Worm (Caenorhabditis elegans) whole organism, late embryonic: Measurements from ENCODE around the gene T24C12.3.
A peak's percentile ranks its signal among the peaks of the same experiment; 100 is the strongest.

Experiments used
- K02D7.2 ChIP-seq: sonication (generic microtip); optimal IDR thresholded peaks from 2 replicates; lab custom pipeline; 2017; ENCODE audit warnings: mild to moderate bottlenecking, missing genetic modification characterization, missing compliant biosample characterization
- T23F11.4 ChIP-seq: fragments of 200-800 bp; sonication (Bioruptor generic); optimal IDR thresholded peaks from 2 replicates; lab custom pipeline; 2018; ENCODE audit warnings: mild to moderate bottlenecking, missing genetic modification characterization, missing compliant biosample characterization
- ama-1 ChIP-seq: fragments of 150-350 bp; optimal IDR thresholded peaks from 2 replicates; lab custom pipeline; 2014
- ceh-19 ChIP-seq: fragments of 200-800 bp; sonication (Bioruptor generic); optimal IDR thresholded peaks from 2 replicates; lab custom pipeline; 2018; ENCODE audit warnings: mild to moderate bottlenecking, missing genetic modification characterization, missing compliant biosample characterization
- ceh-24 ChIP-seq: sonication (generic microtip); optimal IDR thresholded peaks from 2 replicates; lab custom pipeline; 2016; ENCODE audit warnings: mild to moderate bottlenecking, missing genetic modification characterization, missing compliant biosample characterization
- ceh-30 ChIP-seq: fragments of 150-350 bp; optimal IDR thresholded peaks from 2 replicates; lab custom pipeline; 2014; ENCODE audit warnings: missing biosample characterization, missing genetic modification characterization
- ceh-6 ChIP-seq: fragments of 200-800 bp; sonication (Bioruptor generic); optimal IDR thresholded peaks from 2 replicates; lab custom pipeline; 2018; ENCODE audit warnings: mild to moderate bottlenecking, missing genetic modification characterization, missing compliant biosample characterization
- che-1 ChIP-seq: sonication (generic microtip); optimal IDR thresholded peaks from 2 replicates; lab custom pipeline; 2016; ENCODE audit warnings: mild to moderate bottlenecking, missing genetic modification characterization, missing compliant biosample characterization
- dmd-4 ChIP-seq: sonication (generic microtip); optimal IDR thresholded peaks from 2 replicates; lab custom pipeline; 2016; ENCODE audit warnings: borderline replicate concordance, missing genetic modification characterization, missing compliant biosample characterization
- elt-2 ChIP-seq: sonication (generic microtip); optimal IDR thresholded peaks from 2 replicates; lab custom pipeline; 2016; ENCODE audit warnings: missing genetic modification reagents, missing genetic modification characterization, missing compliant biosample characterization
- elt-4 ChIP-seq: sonication (generic microtip); optimal IDR thresholded peaks from 2 replicates; lab custom pipeline; 2016; ENCODE audit warnings: missing genetic modification characterization, missing compliant biosample characterization
- ets-4 ChIP-seq: sonication (generic microtip); optimal IDR thresholded peaks from 2 replicates; lab custom pipeline; 2016; ENCODE audit warnings: missing genetic modification characterization, missing compliant biosample characterization
- fkh-10 ChIP-seq: fragments of 150-350 bp; optimal IDR thresholded peaks from 2 replicates; lab custom pipeline; 2014; ENCODE audit warnings: missing biosample characterization, missing genetic modification reagents, missing genetic modification characterization
- hlh-30 ChIP-seq: sonication (generic microtip); optimal IDR thresholded peaks from 2 replicates; lab custom pipeline; 2017; ENCODE audit warnings: antibody characterized with exemption, missing genetic modification characterization, missing compliant biosample characterization; ENCODE audit not compliant: insufficient read depth
- lim-6 ChIP-seq: sonication (generic microtip); optimal IDR thresholded peaks from 2 replicates; lab custom pipeline; 2016; ENCODE audit warnings: missing genetic modification characterization, missing compliant biosample characterization
- nhr-232 ChIP-seq: sonication (generic microtip); optimal IDR thresholded peaks from 2 replicates; lab custom pipeline; 2016; ENCODE audit warnings: missing genetic modification characterization, missing compliant biosample characterization
- pag-3 ChIP-seq: sonication (generic microtip); optimal IDR thresholded peaks from 2 replicates; lab custom pipeline; 2016; ENCODE audit warnings: missing compliant biosample characterization, missing genetic modification characterization, borderline replicate concordance
- pax-1 ChIP-seq: fragments of 150-350 bp; optimal IDR thresholded peaks from 2 replicates; lab custom pipeline; 2014; ENCODE audit warnings: missing biosample characterization, missing genetic modification characterization
- pha-2 ChIP-seq: sonication (generic microtip); optimal IDR thresholded peaks from 2 replicates; lab custom pipeline; 2017; ENCODE audit warnings: mild to moderate bottlenecking, missing genetic modification characterization, missing compliant biosample characterization
- pqm-1 ChIP-seq: sonication (generic microtip); optimal IDR thresholded peaks from 2 replicates; lab custom pipeline; 2016; ENCODE audit warnings: missing genetic modification characterization, missing compliant biosample characterization
- sdc-2 ChIP-seq: sonication (generic microtip); optimal IDR thresholded peaks from 2 replicates; lab custom pipeline; 2016; ENCODE audit warnings: missing genotype, missing genetic modification characterization, missing compliant biosample characterization
- sox-2 ChIP-seq: fragments of 200-800 bp; sonication (Bioruptor generic); IDR thresholded peaks from 2 replicates; pipeline ENCODE4 v1.3.6; 2022; ENCODE audit warnings: missing genetic modification reagents, missing genetic modification characterization, missing compliant biosample characterization
- syd-9 ChIP-seq: sonication (generic microtip); optimal IDR thresholded peaks from 2 replicates; lab custom pipeline; 2016; ENCODE audit warnings: mild to moderate bottlenecking, missing genetic modification characterization, moderate library complexity, missing compliant biosample characterization
- tbx-2 ChIP-seq: sonication (generic microtip); optimal IDR thresholded peaks from 2 replicates; lab custom pipeline; 2016; ENCODE audit warnings: missing genetic modification characterization, missing compliant biosample characterization
- unc-3 ChIP-seq, 2 experiments: fragments of 200-800 bp in 1 of 2; sonication (Bioruptor generic) in 1 of 2; sonication (generic microtip) in 1 of 2; conservative IDR thresholded peaks in 1 of 2; optimal IDR thresholded peaks in 1 of 2; 2 replicates each; pipeline versions ENCODE4 v1.3.6 to Lab custom; 2016 to 2022; ENCODE audit warnings: missing compliant biosample characterization in 2 of 2, missing genetic modification characterization in 2 of 2, missing genetic modification reagents in 1 of 2
- unc-42 ChIP-seq: sonication (generic microtip); optimal IDR thresholded peaks from 2 replicates; lab custom pipeline; 2016; ENCODE audit warnings: missing genotype, missing genetic modification characterization, missing compliant biosample characterization
- unc-86 ChIP-seq: sonication (generic microtip); optimal IDR thresholded peaks from 2 replicates; lab custom pipeline; 2016; ENCODE audit warnings: missing genetic modification characterization, missing compliant biosample characterization
- zip-5 ChIP-seq: sonication (generic microtip); optimal IDR thresholded peaks from 2 replicates; lab custom pipeline; 2016; ENCODE audit warnings: missing genetic modification characterization, missing compliant biosample characterization

The T24C12.3 gene

DNA sequence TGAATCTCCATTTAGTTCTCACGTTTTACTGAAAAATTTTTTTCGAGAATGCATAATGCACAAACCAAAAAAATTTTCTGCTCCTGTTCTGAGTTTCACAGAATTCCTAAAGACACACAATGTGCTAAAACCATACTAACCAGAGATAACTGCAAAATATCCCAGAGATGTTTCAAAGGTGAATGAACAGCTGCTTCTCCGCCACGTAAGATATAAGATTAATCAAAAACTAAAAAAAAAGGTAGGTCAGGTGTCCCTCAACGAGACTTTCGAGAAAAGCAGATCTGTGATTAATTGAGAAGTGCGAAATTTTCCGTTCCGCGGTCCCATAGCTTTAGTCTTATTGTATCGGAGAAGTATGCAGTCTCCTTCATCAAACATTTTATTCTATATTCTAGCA lies 38.9 kb downstream of the T24C12.3 start, which contains the start of gene F48B9.3:
Gene F48B9.3 (plus strand): TSS at position 301 of the 400 bp plus-strand sequence.
- TF ChIP-seq T23F11.4 (GFP tag; lab: Kevin White, UChicago) (no peak), pax-1 (no peak), sox-2 (no peak), pag-3 (tag; lab: Kevin White, UChicago) (no peak), zip-5 (no peak), syd-9 (tag; lab: Kevin White, UChicago) (no peak)

DNA sequence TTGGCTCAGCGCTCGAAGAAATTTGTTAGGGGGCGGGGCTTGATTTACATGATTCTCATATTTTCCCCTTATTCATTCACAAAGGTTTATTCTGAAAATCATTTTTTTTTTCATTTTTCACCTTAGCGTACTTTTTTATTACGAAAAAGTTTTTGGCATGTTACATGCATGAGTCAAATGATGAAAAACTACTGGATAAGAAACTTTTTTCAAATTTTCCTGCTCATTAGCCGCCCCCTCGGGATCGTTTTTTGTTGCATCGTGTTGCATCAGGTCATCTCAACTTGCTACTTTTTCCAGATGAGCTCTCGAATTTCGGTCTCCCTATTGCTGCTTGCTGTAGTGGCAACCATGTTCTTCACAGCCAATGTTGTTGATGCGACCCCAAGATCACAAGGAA lies 40.6 kb downstream of the T24C12.3 start, which contains the start of gene pdf-2:
Gene pdf-2 (plus strand): TSS at position 301 of the 400 bp plus-strand sequence.
- no peak for TF ChIP-seq sox-2
- no peak for TF ChIP-seq sdc-2 (tag; lab: Kevin White, UChicago)
- TF ChIP-seq ceh-30 (tag; lab: Kevin White, UChicago): no peak
- TF ChIP-seq ceh-19: no peak
- no peak for TF ChIP-seq che-1

DNA sequence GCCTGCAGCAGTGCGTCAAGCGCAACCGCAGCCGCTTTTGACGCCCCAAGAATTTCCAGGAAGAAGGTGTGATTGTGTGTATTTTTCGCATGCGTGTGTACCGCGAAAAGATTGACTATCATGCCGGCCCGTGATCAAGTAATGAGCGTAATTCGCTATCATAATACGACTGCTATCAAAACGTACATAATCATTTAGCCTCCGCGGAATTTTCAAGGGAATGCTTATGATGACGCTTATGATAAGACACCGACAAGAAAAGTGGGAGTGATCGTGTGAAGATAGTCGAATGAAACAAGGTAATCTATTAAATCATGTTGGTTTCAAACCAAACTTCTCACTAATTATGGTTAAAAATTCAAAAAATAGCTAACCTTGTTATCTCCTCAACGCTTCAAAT lies 45.8 kb downstream of the T24C12.3 start:
- TF ChIP-seq ama-1 (lab: Kevin White, UChicago) (no peak), elt-2 (tag; lab: Kevin White, UChicago) (peak; percentile 17)

DNA sequence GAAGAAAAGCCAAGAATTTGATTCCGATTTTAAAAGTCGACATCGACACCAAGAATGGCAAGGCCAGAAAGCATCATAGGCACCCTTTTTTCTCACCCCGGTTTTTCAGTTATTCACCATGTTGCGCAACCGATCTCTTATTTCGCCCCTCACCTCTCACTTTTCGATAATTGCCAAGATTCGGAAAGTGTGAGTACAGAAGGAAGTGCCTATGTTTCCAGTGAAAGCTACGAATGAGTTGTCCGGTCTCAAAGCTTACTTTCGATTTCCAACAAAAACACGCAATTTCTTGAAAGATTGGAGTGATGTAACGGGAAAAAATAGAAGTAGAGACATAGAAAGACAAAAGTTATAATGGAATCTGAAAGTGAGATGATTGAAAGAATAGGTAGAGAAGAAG lies 49.9 kb downstream of the T24C12.3 start:
- no peak for TF ChIP-seq unc-86 (tag; lab: Kevin White, UChicago)
- TF ChIP-seq pag-3 (tag; lab: Kevin White, UChicago): no peak
- no peak for TF ChIP-seq K02D7.2 (tag; lab: Kevin White, UChicago)
- TF ChIP-seq ceh-24 (tag; lab: Kevin White, UChicago): no peak
- no peak for TF ChIP-seq unc-3 (GFP tag; conservative IDR thresholded peaks at IDR 0.05; lab: Robert Waterston, UW)
- TF ChIP-seq unc-3 (tag; optimal IDR thresholded peaks at IDR 0.05; lab: Kevin White, UChicago): no peak
- no peak for TF ChIP-seq T23F11.4 (GFP tag; lab: Kevin White, UChicago)
- TF ChIP-seq che-1: no peak
- TF ChIP-seq pax-1: no peak
- TF ChIP-seq ceh-30 (tag; lab: Kevin White, UChicago): no peak
- no peak for TF ChIP-seq tbx-2

DNA sequence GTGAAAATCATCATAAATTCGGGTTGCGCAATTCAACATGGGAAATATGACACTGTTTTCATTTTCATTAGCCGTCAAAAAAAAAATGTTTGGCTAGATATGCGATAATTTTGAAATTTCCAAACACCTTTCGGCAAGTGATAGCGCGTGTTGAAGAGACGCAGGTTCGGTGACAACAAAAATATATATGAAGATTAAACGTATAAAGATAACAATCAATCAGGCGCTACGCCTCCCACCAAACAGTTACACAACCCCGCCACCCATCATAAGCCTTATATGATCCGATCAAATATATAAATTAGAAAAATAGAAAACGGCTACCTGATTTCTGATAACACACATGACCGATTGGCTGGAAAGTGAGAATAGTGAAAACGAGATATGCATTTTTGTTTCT lies 51.6 kb downstream of the T24C12.3 start:
- TF ChIP-seq ceh-6 (GFP tag; lab: Kevin White, UChicago) (no peak), fkh-10 (GFP tag; lab: Kevin White, UChicago) (no peak), pqm-1 (tag; lab: Kevin White, UChicago) (no peak), sox-2 (no peak), ets-4 (tag; lab: Kevin White, UChicago) (no peak), nhr-232 (tag; lab: Kevin White, UChicago) (no peak), dmd-4 (tag; lab: Kevin White, UChicago) (no peak), pha-2 (no peak), lim-6 (no peak), elt-4 (tag; lab: Kevin White, UChicago) (no peak), T23F11.4 (GFP tag; lab: Kevin White, UChicago) (no peak), unc-42 (no peak)

DNA sequence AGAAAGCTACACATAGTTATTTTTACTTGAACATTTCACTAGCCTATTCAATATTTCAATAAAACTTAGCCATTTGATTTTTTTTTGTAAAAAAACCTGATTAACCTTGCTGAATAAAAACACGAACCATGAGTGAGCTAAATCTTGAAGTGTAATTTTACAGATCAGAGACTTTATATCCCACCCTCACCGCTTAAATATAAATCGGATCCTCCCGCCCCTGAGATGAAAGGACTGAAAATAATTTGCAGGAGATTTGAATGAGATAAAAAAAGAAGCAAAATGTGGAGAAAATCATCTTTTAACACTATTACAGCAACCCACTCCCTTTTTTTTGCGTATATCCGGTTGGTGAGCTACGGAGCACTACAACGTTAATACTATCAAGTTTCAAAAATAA lies 53.7 kb downstream of the T24C12.3 start, which contains the start of gene npax-2:
Gene npax-2 (minus strand): TSS at position 101 of the 400 bp plus-strand sequence.
- no peak for TF ChIP-seq hlh-30 (tag; lab: Kevin White, UChicago)
- TF ChIP-seq, all 69 proteins: peak for 0
